Worm (Caenorhabditis elegans) whole organism, early embryonic: ENCODE measurements around the gene wdr-46.

Source experiments
- B0310.2 ChIP-seq: sonication (generic microtip); optimal IDR thresholded peaks from 2 replicates; lab custom pipeline; 2016; ENCODE audit warnings: mild to moderate bottlenecking, missing genetic modification characterization, missing compliant biosample characterization
- aly-1 ChIP-seq: sonication (generic microtip); optimal IDR thresholded peaks from 2 replicates; lab custom pipeline; 2016; ENCODE audit warnings: missing genetic modification characterization, missing compliant biosample characterization
- ama-1 ChIP-seq: fragments of 150-350 bp; optimal IDR thresholded peaks from 2 replicates; lab custom pipeline; 2014
- ceh-13 ChIP-seq: fragments of 200-800 bp; sonication (Bioruptor generic); optimal IDR thresholded peaks from 2 replicates; lab custom pipeline; 2018; ENCODE audit warnings: mild to moderate bottlenecking, missing genetic modification characterization, missing compliant biosample characterization
- flt-1 ChIP-seq: fragments of 200-800 bp; sonication (Bioruptor generic); IDR thresholded peaks from 2 replicates; pipeline ENCODE4 v1.3.6; 2022; ENCODE audit warnings: missing genetic modification characterization, missing compliant biosample characterization
- hnd-1 ChIP-seq: sonication (generic microtip); optimal IDR thresholded peaks from 2 replicates; lab custom pipeline; 2016; ENCODE audit warnings: missing genetic modification characterization, missing compliant biosample characterization
- tbx-37 ChIP-seq: fragments of 200-800 bp; sonication (Bioruptor generic); conservative IDR thresholded peaks from 2 replicates; pipeline ENCODE4 v1.3.6; 2022; ENCODE audit warnings: missing genetic modification reagents, missing genetic modification characterization, missing compliant biosample characterization

ce11 chrIV:12361392-12362092 is 10.5 kb upstream of the wdr-46 start, which contains the start of the genes ccr-4 and ZC518.8:
- TF ChIP-seq ceh-13, result no peak
- TF ChIP-seq ama-1 (lab: Kevin White, UChicago), result no peak
- TF ChIP-seq B0310.2 (tag; lab: Kevin White, UChicago), result no peak
- no peak for TF ChIP-seq tbx-37 (GFP tag; lab: Robert Waterston, UW)
- no peak for TF ChIP-seq aly-1 (tag; lab: Kevin White, UChicago)
- no peak for TF ChIP-seq flt-1 (GFP tag; lab: Robert Waterston, UW)
- TF ChIP-seq hnd-1, result no peak
